Fruit fly (Drosophila melanogaster): ENCODE measurements around the gene mask.

dm6 chr3R:24262923-24263322 lies 32.6 kb downstream of the mask start:
- no peak for TF ChIP-seq fd96Ca (GFP tag; IDR thresholded peaks at IDR 0.05)
- TF ChIP-seq Snoo (tag; optimal IDR thresholded peaks at IDR 0.05), result no peak
- no peak for TF ChIP-seq CG15710 (tag; optimal IDR thresholded peaks at IDR 0.05)
- TF ChIP-seq EcR (GFP tag; optimal IDR thresholded peaks at IDR 0.05), result no peak
- no peak for TF ChIP-seq CG14655 (GFP tag; optimal IDR thresholded peaks at IDR 0.05)
- TF ChIP-seq Pif1B (GFP tag; optimal IDR thresholded peaks at IDR 0.05), result no peak

Data from whole organism, pupa.